Worm (Caenorhabditis elegans) whole organism, early embryonic: Measurements from ENCODE around the gene R09A8.1.

Experiments
- B0310.2 ChIP-seq: sonication (generic microtip); optimal IDR thresholded peaks from 2 replicates; lab custom pipeline; 2016; ENCODE audit warnings: mild to moderate bottlenecking, missing genetic modification characterization, missing compliant biosample characterization
- F13C5.2 ChIP-seq: sonication (generic microtip); optimal IDR thresholded peaks from 2 replicates; lab custom pipeline; 2017; ENCODE audit warnings: mild to moderate bottlenecking, missing genetic modification characterization, inconsistent platforms, missing compliant biosample characterization
- aly-1 ChIP-seq: sonication (generic microtip); optimal IDR thresholded peaks from 2 replicates; lab custom pipeline; 2016; ENCODE audit warnings: missing genetic modification characterization, missing compliant biosample characterization
- ama-1 ChIP-seq: fragments of 150-350 bp; optimal IDR thresholded peaks from 2 replicates; lab custom pipeline; 2014
- ceh-13 ChIP-seq: fragments of 200-800 bp; sonication (Bioruptor generic); optimal IDR thresholded peaks from 2 replicates; lab custom pipeline; 2018; ENCODE audit warnings: mild to moderate bottlenecking, missing genetic modification characterization, missing compliant biosample characterization
- ceh-36 ChIP-seq: sonication (generic microtip); optimal IDR thresholded peaks from 2 replicates; lab custom pipeline; 2016; ENCODE audit warnings: missing genetic modification characterization, inconsistent platforms, missing compliant biosample characterization
- ets-7 ChIP-seq: sonication (generic microtip); optimal IDR thresholded peaks from 2 replicates; lab custom pipeline; 2016; ENCODE audit warnings: missing genotype, missing genetic modification characterization, missing compliant biosample characterization
- flt-1 ChIP-seq: fragments of 200-800 bp; sonication (Bioruptor generic); IDR thresholded peaks from 2 replicates; pipeline ENCODE4 v1.3.6; 2022; ENCODE audit warnings: missing genetic modification characterization, missing compliant biosample characterization
- hmbx-1 ChIP-seq: sonication (generic microtip); optimal IDR thresholded peaks from 2 replicates; lab custom pipeline; 2016; ENCODE audit warnings: mild to moderate bottlenecking, missing genetic modification characterization, missing compliant biosample characterization
- hmg-4 ChIP-seq: fragments of 200-800 bp; sonication (Bioruptor generic); optimal IDR thresholded peaks from 2 replicates; lab custom pipeline; 2018; ENCODE audit warnings: mild to moderate bottlenecking, missing genetic modification characterization, missing compliant biosample characterization
- hnd-1 ChIP-seq: sonication (generic microtip); optimal IDR thresholded peaks from 2 replicates; lab custom pipeline; 2016; ENCODE audit warnings: missing genetic modification characterization, missing compliant biosample characterization
- pes-1 ChIP-seq: fragments of 200-800 bp; sonication (Bioruptor generic); IDR thresholded peaks from 2 replicates; pipeline ENCODE4 v1.3.6; 2022; ENCODE audit warnings: missing genetic modification reagents, missing genetic modification characterization, missing compliant biosample characterization
- scrt-1 ChIP-seq: fragments of 200-800 bp; sonication (Bioruptor generic); IDR thresholded peaks from 2 replicates; pipeline ENCODE4 v1.3.6; 2022; ENCODE audit warnings: missing genetic modification characterization, missing compliant biosample characterization
- sea-1 ChIP-seq: fragments of 200-800 bp; sonication (Bioruptor generic); conservative IDR thresholded peaks from 2 replicates; pipeline ENCODE4 v1.3.6; 2022; ENCODE audit warnings: missing genetic modification characterization, missing compliant biosample characterization
- tbx-11 ChIP-seq: fragments of 200-800 bp; sonication (Bioruptor generic); IDR thresholded peaks from 2 replicates; pipeline ENCODE4 v1.3.6; 2022; ENCODE audit warnings: missing genetic modification characterization, missing compliant biosample characterization
- tbx-37 ChIP-seq: fragments of 200-800 bp; sonication (Bioruptor generic); conservative IDR thresholded peaks from 2 replicates; pipeline ENCODE4 v1.3.6; 2022; ENCODE audit warnings: missing genetic modification reagents, missing genetic modification characterization, missing compliant biosample characterization
- tra-4 ChIP-seq: sonication (generic microtip); optimal IDR thresholded peaks from 2 replicates; lab custom pipeline; 2017; ENCODE audit warnings: missing genetic modification characterization, missing compliant biosample characterization

Gene R09A8.1

ce11 chrX:12640459-12640858 is 26.9 kb downstream of the R09A8.1 start, which contains the start of gene R09A8.5:
Gene R09A8.5 (minus strand): TSS chrX:12640559.
- TF ChIP-seq scrt-1 (GFP tag; lab: Robert Waterston, UW) (no peak), F13C5.2 (tag; lab: Kevin White, UChicago) (no peak)

ce11 chrX:12640961-12641360 is 27.4 kb downstream of the R09A8.1 start:
- TF ChIP-seq hmbx-1 (tag; lab: Kevin White, UChicago): no peak
- TF ChIP-seq tbx-37 (GFP tag; lab: Robert Waterston, UW): no peak
- no peak for TF ChIP-seq scrt-1 (GFP tag; lab: Robert Waterston, UW)
- no peak for TF ChIP-seq F13C5.2 (tag; lab: Kevin White, UChicago)
- TF ChIP-seq B0310.2 (tag; lab: Kevin White, UChicago): no peak
- TF ChIP-seq ceh-36 (tag; lab: Kevin White, UChicago): no peak
- TF ChIP-seq sea-1 (GFP tag; lab: Robert Waterston, UW): no peak

DNA sequence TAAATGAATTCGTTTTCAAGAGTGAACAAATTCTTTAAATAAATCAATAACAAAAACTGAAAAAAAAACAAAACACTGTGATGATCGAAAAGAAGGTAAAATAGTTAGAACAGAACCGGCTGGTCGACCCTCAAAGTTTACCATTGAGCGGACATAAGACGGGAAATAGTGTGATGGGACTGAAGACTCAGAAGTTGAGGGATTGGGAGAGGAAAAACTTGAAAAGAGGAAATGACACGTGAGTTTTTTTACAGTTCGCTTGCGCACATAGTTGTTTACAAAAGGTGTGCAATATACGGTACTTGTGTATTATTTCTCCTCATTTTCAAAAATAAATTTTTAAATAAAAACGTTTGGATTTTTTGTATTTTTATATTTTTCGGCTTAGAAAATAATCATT is 29.4 kb downstream of the R09A8.1 start:
- TF ChIP-seq hmbx-1 (tag; lab: Kevin White, UChicago): no peak
- TF ChIP-seq aly-1 (tag; lab: Kevin White, UChicago): no peak
- TF ChIP-seq hnd-1 (tag; lab: Kevin White, UChicago): no peak
- no peak for TF ChIP-seq tbx-11
- no peak for TF ChIP-seq ets-7 (tag; lab: Kevin White, UChicago)
- no peak for TF ChIP-seq tra-4 (tag; lab: Kevin White, UChicago)
- no peak for TF ChIP-seq flt-1 (GFP tag; lab: Robert Waterston, UW)
- no peak for TF ChIP-seq ama-1 (lab: Kevin White, UChicago)
- no peak for TF ChIP-seq sea-1 (GFP tag; lab: Robert Waterston, UW)

ce11 chrX:12645846-12646245 is 32.3 kb downstream of the R09A8.1 start:
- TF ChIP-seq sea-1 (GFP tag; lab: Robert Waterston, UW) (no peak), tbx-37 (GFP tag; lab: Robert Waterston, UW) (no peak), ceh-36 (tag; lab: Kevin White, UChicago) (no peak), ets-7 (tag; lab: Kevin White, UChicago) (no peak), hmg-4 (GFP tag; lab: Kevin White, UChicago) (no peak), F13C5.2 (tag; lab: Kevin White, UChicago) (no peak), scrt-1 (GFP tag; lab: Robert Waterston, UW) (no peak), pes-1 (no peak), hmbx-1 (tag; lab: Kevin White, UChicago) (no peak), ceh-13 (GFP tag; lab: Kevin White, UChicago) (no peak), B0310.2 (tag; lab: Kevin White, UChicago) (no peak), tbx-11 (no peak), aly-1 (tag; lab: Kevin White, UChicago) (no peak), tra-4 (tag; lab: Kevin White, UChicago) (no peak), ama-1 (lab: Kevin White, UChicago) (no peak), flt-1 (GFP tag; lab: Robert Waterston, UW) (no peak), hnd-1 (tag; lab: Kevin White, UChicago) (no peak)

- TF ChIP-seq F13C5.2 (tag; lab: Kevin White, UChicago) (no peak), ets-7 (tag; lab: Kevin White, UChicago) (no peak), hnd-1 (tag; lab: Kevin White, UChicago) (no peak), tbx-37 (GFP tag; lab: Robert Waterston, UW) (no peak), flt-1 (GFP tag; lab: Robert Waterston, UW) (no peak), sea-1 (GFP tag; lab: Robert Waterston, UW) (no peak), pes-1 (no peak), tbx-11 (no peak), hmg-4 (GFP tag; lab: Kevin White, UChicago) (no peak), B0310.2 (tag; lab: Kevin White, UChicago) (no peak)
Observed at ce11 chrX:12646546-12647167, 33.1 kb downstream of the R09A8.1 start, which contains the start of gene zmp-5. Gene zmp-5 (plus strand): TSS chrX:12647117.

- TF ChIP-seq tbx-37 (GFP tag; lab: Robert Waterston, UW): no peak
- no peak for TF ChIP-seq hnd-1 (tag; lab: Kevin White, UChicago)
- no peak for TF ChIP-seq sea-1 (GFP tag; lab: Robert Waterston, UW)
- TF ChIP-seq scrt-1 (GFP tag; lab: Robert Waterston, UW): no peak
Observed at ce11 chrX:12655339-12655875, 41.9 kb downstream of the R09A8.1 start.

- TF ChIP-seq tra-4 (tag; lab: Kevin White, UChicago) (no peak), pes-1 (0 out of 2 replicates have a peak, but pooled peaks have one; percentile 49)
Observed at ce11 chrX:12656420-12657033, 43.0 kb downstream of the R09A8.1 start.

ce11 chrX:12659814-12660213 is 46.3 kb downstream of the R09A8.1 start, which contains the start of gene C02B4.3:
Gene C02B4.3 (minus strand): TSS chrX:12659847.
- TF ChIP-seq ama-1 (lab: Kevin White, UChicago) (no peak), flt-1 (GFP tag; lab: Robert Waterston, UW) (no peak), F13C5.2 (tag; lab: Kevin White, UChicago) (no peak), B0310.2 (tag; lab: Kevin White, UChicago) (no peak), aly-1 (tag; lab: Kevin White, UChicago) (no peak), sea-1 (GFP tag; lab: Robert Waterston, UW) (no peak), hmg-4 (GFP tag; lab: Kevin White, UChicago) (no peak), tbx-11 (no peak), tra-4 (tag; lab: Kevin White, UChicago) (no peak), ceh-13 (GFP tag; lab: Kevin White, UChicago) (no peak), hmbx-1 (tag; lab: Kevin White, UChicago) (no peak), ceh-36 (tag; lab: Kevin White, UChicago) (no peak)
